Worm (Caenorhabditis elegans): ENCODE measurements around the gene sek-6.

The sek-6 gene

ce11 chrX:10074233-10074632 lies 43.3 kb downstream of the sek-6 start, which contains the start of gene ZC373.5 (continued):
- TF ChIP-seq Y75B8A.6 (GFP tag; IDR thresholded peaks at IDR 0.05) = no peak
- TF ChIP-seq skn-1 (tag; optimal IDR thresholded peaks at IDR 0.05) = no peak
- TF ChIP-seq Y105C5A.15 (GFP tag; IDR thresholded peaks at IDR 0.05) = no peak
- TF ChIP-seq daf-16 (GFP tag; optimal IDR thresholded peaks at IDR 0.05) = no peak
- peak; percentile 87 for TF ChIP-seq daf-16 (tag; optimal IDR thresholded peaks at IDR 0.05)
- peak; percentile 58 for TF ChIP-seq dmd-6 (GFP tag; IDR thresholded peaks at IDR 0.05)
- TF ChIP-seq spr-1 (tag; optimal IDR thresholded peaks at IDR 0.05) = no peak
- TF ChIP-seq mes-2 (tag; optimal IDR thresholded peaks at IDR 0.05; ENCODE audit: poor library complexity, severe bottlenecking) = peak; percentile 41
- TF ChIP-seq ceh-20 (GFP tag; IDR thresholded peaks at IDR 0.05) = no peak
- TF ChIP-seq Y48G9A.11 (GFP tag; IDR thresholded peaks at IDR 0.05) = no peak
- no peak for TF ChIP-seq mdt-29 (GFP tag; IDR thresholded peaks at IDR 0.05)
- TF ChIP-seq zfp-2 (tag; optimal IDR thresholded peaks at IDR 0.05) = no peak
- no peak for TF ChIP-seq ama-1 (optimal IDR thresholded peaks at IDR 0.05)
- peak; percentile 9 for TF ChIP-seq mep-1 (tag; optimal IDR thresholded peaks at IDR 0.05)
- TF ChIP-seq zip-11 (GFP tag; IDR thresholded peaks at IDR 0.05) = no peak
- no peak for TF ChIP-seq madf-5 (GFP tag; IDR thresholded peaks at IDR 0.05)
- no peak for TF ChIP-seq zfp-3 (GFP tag; conservative IDR thresholded peaks at IDR 0.05)
- no peak for TF ChIP-seq sdz-12 (GFP tag; optimal IDR thresholded peaks at IDR 0.05)
- no peak for TF ChIP-seq F49E8.2 (tag; optimal IDR thresholded peaks at IDR 0.05; ENCODE audit: borderline replicate concordance)
- no peak for TF ChIP-seq lir-3 (tag; optimal IDR thresholded peaks at IDR 0.05)
- no peak for TF ChIP-seq nhr-42 (GFP tag; IDR thresholded peaks at IDR 0.05)
- TF ChIP-seq ZK337.2 (GFP tag; IDR thresholded peaks at IDR 0.05) = no peak
- TF ChIP-seq dve-1 (tag; optimal IDR thresholded peaks at IDR 0.05; ENCODE audit: insufficient read depth) = peak; percentile 79
- TF ChIP-seq snpc-1.2 (GFP tag; IDR thresholded peaks at IDR 0.05) = no peak
- peak; percentile 77 for TF ChIP-seq nhr-28 (tag; optimal IDR thresholded peaks at IDR 0.05)
- no peak for TF ChIP-seq gei-8 (GFP tag; optimal IDR thresholded peaks at IDR 0.05)
- TF ChIP-seq saeg-2 (GFP tag; IDR thresholded peaks at IDR 0.05) = no peak
- no peak for TF ChIP-seq spr-3 (GFP tag; optimal IDR thresholded peaks at IDR 0.05)
- no peak for TF ChIP-seq rbr-2 (tag; optimal IDR thresholded peaks at IDR 0.05)
- no peak for TF ChIP-seq F44E2.7 (GFP tag; IDR thresholded peaks at IDR 0.05)

- no peak for TF ChIP-seq egl-27 (tag; optimal IDR thresholded peaks at IDR 0.05)
Measured at ce11 chrX:10074988-10075387, 44.0 kb downstream of the sek-6 start, which contains the start of gene dao-4. Gene dao-4, plus strand, starts transcription at chrX:10075288.

DNA sequence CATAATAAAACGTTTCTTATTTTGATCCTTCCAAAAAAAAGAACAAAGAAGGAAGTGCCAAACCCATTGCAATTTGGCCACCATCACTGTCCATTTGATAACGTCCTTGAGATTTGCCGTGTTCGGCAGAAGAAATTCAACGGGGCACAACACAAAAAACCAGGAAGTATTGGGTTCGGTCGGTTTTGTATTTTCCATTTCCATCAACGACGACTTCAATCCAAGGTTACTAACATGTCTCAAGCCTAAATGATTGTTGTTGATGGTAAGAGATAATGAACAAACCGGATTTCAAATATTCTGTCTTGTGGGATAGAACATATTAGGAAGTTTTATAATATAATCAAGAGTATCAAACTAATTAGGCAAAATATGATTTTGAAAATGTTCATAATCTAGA lies 45.4 kb downstream of the sek-6 start:
- TF ChIP-seq T26A8.4 (GFP tag; IDR thresholded peaks at IDR 0.05) (0 out of 2 replicates have a peak, but pooled peaks have one; percentile 17), dmd-6 (GFP tag; IDR thresholded peaks at IDR 0.05) (no peak)

DNA sequence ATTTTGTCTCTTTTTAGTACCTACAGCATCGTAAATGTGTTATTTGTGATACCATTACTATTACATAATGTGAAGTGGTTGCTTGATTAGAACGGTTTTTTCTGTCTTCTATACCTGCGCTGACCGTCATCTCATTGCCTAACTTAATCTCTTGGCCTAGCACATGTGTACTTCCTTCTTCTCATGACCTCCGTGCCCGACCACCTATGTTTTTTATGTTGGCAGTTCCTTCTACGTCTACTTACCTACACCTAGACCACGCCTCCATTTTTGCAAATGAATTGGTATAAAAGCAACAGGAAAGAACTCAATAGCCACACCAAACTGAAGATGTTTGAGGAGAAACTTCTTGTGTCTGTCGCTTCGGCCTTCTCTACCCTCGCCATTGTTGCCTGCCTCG lies 46.3 kb downstream of the sek-6 start, which contains the start of gene col-176:
col-176 (plus strand) TSS at position 301 of the 400 bp plus-strand sequence.
- TF ChIP-seq nhr-237 (tag; optimal IDR thresholded peaks at IDR 0.05) (no peak), skn-1 (tag; optimal IDR thresholded peaks at IDR 0.05) (no peak), nhr-41 (GFP tag; IDR thresholded peaks at IDR 0.05) (no peak), vab-7 (GFP tag; IDR thresholded peaks at IDR 0.05) (no peak), zip-11 (GFP tag; IDR thresholded peaks at IDR 0.05) (no peak), hlh-30 (tag; optimal IDR thresholded peaks at IDR 0.05; ENCODE audit: insufficient read depth) (peak; percentile 11), nhr-10 (tag; optimal IDR thresholded peaks at IDR 0.05) (peak; percentile 46), spr-3 (GFP tag; optimal IDR thresholded peaks at IDR 0.05) (no peak), spr-1 (tag; optimal IDR thresholded peaks at IDR 0.05) (no peak), nhr-48 (tag; optimal IDR thresholded peaks at IDR 0.05) (no peak)

All from whole organism, L4 larva.